Fruit fly (Drosophila melanogaster): ENCODE results near the gene ND-13B.

Gene ND-13B

dm6 chr3L:10660744-10661589 is 32.9 kb downstream of the ND-13B start, which contains the start of the genes CG32066 and CG8003 (continued):
- TF ChIP-seq Ptx1 (GFP tag; IDR thresholded peaks at IDR 0.05) = 0 out of 2 replicates have a peak, but pooled peaks have one; percentile 35
- peak; percentile 78 for TF ChIP-seq sens (GFP tag)
- peak; percentile 78 for TF ChIP-seq CG34422 (GFP tag; IDR thresholded peaks at IDR 0.05)
- peak; percentile 38 for TF ChIP-seq CG8290 (GFP tag; optimal IDR thresholded peaks at IDR 0.05)
- peak in 1 of 2 experiments; percentile 78 for TF ChIP-seq CG8290 (tag; optimal IDR thresholded peaks at IDR 0.05)
- TF ChIP-seq onecut (GFP tag; IDR thresholded peaks at IDR 0.05) = 0 out of 2 replicates have a peak, but pooled peaks have one; percentile 9
- TF ChIP-seq CG18476 (GFP tag; optimal IDR thresholded peaks at IDR 0.05) = no peak
- TF ChIP-seq CG1603 (tag; optimal IDR thresholded peaks at IDR 0.05) = peak; percentile 46
- no peak for TF ChIP-seq CG10274 (GFP tag; optimal IDR thresholded peaks at IDR 0.05)
- TF ChIP-seq CG11093 (GFP tag; IDR thresholded peaks at IDR 0.05) = no peak
- no peak for TF ChIP-seq CG43689 (GFP tag; IDR thresholded peaks at IDR 0.05)
- TF ChIP-seq HmgZ (tag; optimal IDR thresholded peaks at IDR 0.05) = peak; percentile 24
- peak; percentile 19 for TF ChIP-seq CG33557 (GFP tag; optimal IDR thresholded peaks at IDR 0.05)
- TF ChIP-seq Gug (GFP tag; IDR thresholded peaks at IDR 0.05) = peak; percentile 67; the same call in 2 of the 4 replicates
- TF ChIP-seq CG17328 (GFP tag; IDR thresholded peaks at IDR 0.05) = 0 out of 2 replicates have a peak, but pooled peaks have one; percentile 17
- peak; percentile 68 for TF ChIP-seq BtbVII (GFP tag; optimal IDR thresholded peaks at IDR 0.05)
- peak; percentile 81 for TF ChIP-seq CG2129 (GFP tag; IDR thresholded peaks at IDR 0.05; ENCODE audit: partially characterized antibody)
- TF ChIP-seq pzg (GFP tag; optimal IDR thresholded peaks at IDR 0.05) = peak; percentile 61
- TF ChIP-seq CG1024 (GFP tag; IDR thresholded peaks at IDR 0.05) = no peak; the same call in 1 of the 2 replicates
- no peak for TF ChIP-seq sisA (GFP tag; IDR thresholded peaks at IDR 0.05)
- peak; percentile 9 for TF ChIP-seq CG6813 (GFP tag; optimal IDR thresholded peaks at IDR 0.05)
- no peak for TF ChIP-seq disco-r (GFP tag; optimal IDR thresholded peaks at IDR 0.05)
- TF ChIP-seq Eip74EF (GFP tag; optimal IDR thresholded peaks at IDR 0.05) = peak in 1 of 2 experiments; percentile 24
- no peak for TF ChIP-seq CG14965 (GFP tag; optimal IDR thresholded peaks at IDR 0.05; ENCODE audit: borderline replicate concordance)
- TF ChIP-seq MBD-R2 (GFP tag; IDR thresholded peaks at IDR 0.05) = peak; percentile 61
- TF ChIP-seq Hey (tag; optimal IDR thresholded peaks at IDR 0.05) = no peak
- TF ChIP-seq org-1 (GFP tag; optimal IDR thresholded peaks at IDR 0.05) = no peak
- no peak for TF ChIP-seq Tbp (GFP tag; optimal IDR thresholded peaks at IDR 0.05)
- peak; percentile 72 for TF ChIP-seq gem (tag; optimal IDR thresholded peaks at IDR 0.05)
- peak; percentile 64 for TF ChIP-seq CG17829 (tag; optimal IDR thresholded peaks at IDR 0.05)
- no peak; the same call in 2 of the 3 replicates for TF ChIP-seq hb (GFP tag; IDR thresholded peaks at IDR 0.05; ENCODE audit: partially characterized antibody)
- TF ChIP-seq CG18764 (GFP tag; optimal IDR thresholded peaks at IDR 0.05) = no peak
- TF ChIP-seq salm (tag; optimal IDR thresholded peaks at IDR 0.05) = peak; percentile 28
- TF ChIP-seq Fer1 (GFP tag; optimal IDR thresholded peaks at IDR 0.05) = peak; percentile 68
- TF ChIP-seq toy (GFP tag; IDR thresholded peaks at IDR 0.05) = no peak
- TF ChIP-seq Hr3 (GFP tag; optimal IDR thresholded peaks at IDR 0.05) = peak; percentile 40
- peak; percentile 55 for TF ChIP-seq Rfx (GFP tag; IDR thresholded peaks at IDR 0.05)
- TF ChIP-seq CrebB (tag; optimal IDR thresholded peaks at IDR 0.05) = no peak
- peak; percentile 6 for TF ChIP-seq Abd-B (GFP tag; optimal IDR thresholded peaks at IDR 0.05)
- no peak for TF ChIP-seq E2f1 (GFP tag; IDR thresholded peaks at IDR 0.05)
- peak; percentile 10 for TF ChIP-seq CG4617 (GFP tag; optimal IDR thresholded peaks at IDR 0.05; ENCODE audit: borderline replicate concordance)
- TF ChIP-seq Nf-YB (GFP tag; optimal IDR thresholded peaks at IDR 0.05) = peak; percentile 22
- no peak for TF ChIP-seq psq (GFP tag; optimal IDR thresholded peaks at IDR 0.05)
- TF ChIP-seq PHDP (tag; optimal IDR thresholded peaks at IDR 0.05) = peak; percentile 12
- peak; percentile 14; the same call in 1 of the 2 replicates for TF ChIP-seq Ada2b (GFP tag; IDR thresholded peaks at IDR 0.05)
- TF ChIP-seq hbn (GFP tag; IDR thresholded peaks at IDR 0.05; ENCODE audit: partially characterized antibody) = peak; percentile 89
- TF ChIP-seq chm (GFP tag; IDR thresholded peaks at IDR 0.05) = peak; percentile 87
- TF ChIP-seq TFAM (GFP tag; optimal IDR thresholded peaks at IDR 0.05) = no peak
- TF ChIP-seq CG10209 (GFP tag; optimal IDR thresholded peaks at IDR 0.05) = peak; percentile 11
